Fruit fly (Drosophila melanogaster) Kc167 (cell line): ENCODE results near the gene SdhBL.

Source experiments
- Sin3A ChIP-seq: fragments of >200 bp; optimal IDR thresholded peaks from 2 replicates; lab custom pipeline; 2018; ENCODE audit warnings: missing external identifiers
- insv ChIP-seq: fragments of >200 bp; optimal IDR thresholded peaks from 3 replicates; lab custom pipeline; 2018; ENCODE audit warnings: missing external identifiers
- psq ChIP-seq: fragments of >200 bp; optimal IDR thresholded peaks from 2 replicates; lab custom pipeline; 2017; ENCODE audit warnings: missing external identifiers
- ttk ChIP-seq: sonication (Bioruptor generic); optimal IDR thresholded peaks from 2 replicates; lab custom pipeline; 2017; ENCODE audit warnings: missing external identifiers

DNA sequence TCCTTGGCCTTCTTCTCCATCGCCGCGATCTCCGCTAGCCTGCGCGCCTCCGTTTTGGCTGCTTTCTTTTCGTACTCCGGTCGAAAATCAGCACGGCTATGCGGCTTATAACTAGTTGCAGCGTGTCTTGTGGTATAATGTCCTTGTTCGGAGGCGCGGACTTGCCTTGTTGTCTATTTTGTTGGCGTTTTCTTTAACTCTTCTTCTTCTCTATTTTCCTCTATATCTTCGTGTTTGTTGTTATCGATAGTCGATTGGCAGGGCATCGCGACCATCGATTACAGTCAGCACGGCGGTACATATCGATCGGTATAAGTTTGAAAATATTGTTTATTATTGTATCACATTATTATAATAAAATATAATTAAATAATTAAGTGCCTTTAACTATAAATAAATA is 813 bp upstream of the SdhBL start, which contains the start of gene Flacc:
- TF ChIP-seq ttk (no peak), psq (lab: Kevin White, UChicago) (no peak), Sin3A (lab: Kevin White, UChicago) (no peak), insv (lab: Kevin White, UChicago) (no peak)
